Worm (Caenorhabditis elegans) whole organism, L4 larva: ENCODE results near the gene pqn-80.

Experiments used
- D1046.2 ChIP-seq: fragments of 200-800 bp; sonication (Bioruptor generic); IDR thresholded peaks from 2 replicates; pipeline ENCODE4 v1.3.6; 2022; ENCODE audit warnings: missing genetic modification characterization, missing compliant biosample characterization
- R02D3.7 ChIP-seq: fragments of 150-350 bp; sonication (generic microtip); optimal IDR thresholded peaks from 3 replicates; lab custom pipeline; 2014; ENCODE audit warnings: missing biosample characterization, missing genetic modification characterization
- T20F7.1 ChIP-seq: fragments of 200-800 bp; sonication (Bioruptor generic); optimal IDR thresholded peaks from 2 replicates; lab custom pipeline; 2018; ENCODE audit warnings: mild to moderate bottlenecking, missing genetic modification characterization, missing compliant biosample characterization
- T26A8.4 ChIP-seq: fragments of 200-800 bp; sonication (Bioruptor generic); IDR thresholded peaks from 2 replicates; pipeline ENCODE4 v1.3.6; 2022; ENCODE audit warnings: missing genetic modification characterization, missing compliant biosample characterization
- Y105C5A.15 ChIP-seq: fragments of 200-800 bp; sonication (Bioruptor generic); IDR thresholded peaks from 2 replicates; pipeline ENCODE4 v1.3.6; 2022; ENCODE audit warnings: missing genetic modification characterization, missing compliant biosample characterization
- Y48G9A.11 ChIP-seq: fragments of 200-800 bp; sonication (Bioruptor generic); IDR thresholded peaks from 2 replicates; pipeline ENCODE4 v1.3.6; 2022; ENCODE audit warnings: missing genetic modification reagents, missing genetic modification characterization, missing compliant biosample characterization
- Y5F2A.4 ChIP-seq: fragments of 200-800 bp; sonication (Bioruptor generic); optimal IDR thresholded peaks from 2 replicates; lab custom pipeline; 2018; ENCODE audit warnings: mild to moderate bottlenecking, missing genetic modification characterization, missing compliant biosample characterization
- aha-1 ChIP-seq: fragments of 150-350 bp; peaks from one replicate; lab custom pipeline; 2014; ENCODE audit warnings: missing biosample characterization, missing genetic modification characterization
- arid-1 ChIP-seq: fragments of 200-800 bp; sonication (Bioruptor generic); conservative IDR thresholded peaks from 2 replicates; pipeline ENCODE4 v1.3.6; 2022; ENCODE audit warnings: missing genetic modification reagents, missing genetic modification characterization, missing compliant biosample characterization
- ceh-32 ChIP-seq: sonication (generic microtip); optimal IDR thresholded peaks from 2 replicates; lab custom pipeline; 2016; ENCODE audit warnings: mild to moderate bottlenecking, missing genetic modification characterization, missing compliant biosample characterization; ENCODE audit not compliant: poor library complexity
- ceh-44 ChIP-seq: fragments of 200-800 bp; sonication (Bioruptor generic); IDR thresholded peaks from 2 replicates; pipeline ENCODE4 v1.3.6; 2022; ENCODE audit warnings: missing genetic modification reagents, missing genetic modification characterization, missing compliant biosample characterization
- ceh-62 ChIP-seq: sonication (generic microtip); optimal IDR thresholded peaks from 2 replicates; lab custom pipeline; 2017; ENCODE audit warnings: missing biosample characterization, missing genetic modification characterization
- ces-1 ChIP-seq: fragments of 150-350 bp; sonication (generic microtip); optimal IDR thresholded peaks from 4 replicates; lab custom pipeline; 2014; ENCODE audit warnings: missing biosample characterization, missing genetic modification reagents, missing genetic modification characterization
- daf-16 ChIP-seq, 3 experiments: sonication (generic microtip); optimal IDR thresholded peaks; 2 replicates each; lab custom pipeline; 2016 to 2017; ENCODE audit warnings: missing genetic modification characterization in 3 of 3, missing genetic modification reagents in 3 of 3, mild to moderate bottlenecking in 2 of 3, missing compliant biosample characterization in 2 of 3, missing biosample characterization in 1 of 3, moderate library complexity in 1 of 3
- dmd-6 ChIP-seq: fragments of 200-800 bp; sonication (Bioruptor generic); IDR thresholded peaks from 2 replicates; pipeline ENCODE4 v1.3.6; 2022; ENCODE audit warnings: missing genetic modification reagents, missing genetic modification characterization, missing compliant biosample characterization
- dmd-8 ChIP-seq: fragments of 200-800 bp; sonication (Bioruptor generic); IDR thresholded peaks from 2 replicates; pipeline ENCODE4 v1.3.6; 2022; ENCODE audit warnings: missing genetic modification characterization, missing compliant biosample characterization
- dmd-9 ChIP-seq: fragments of 200-800 bp; sonication (Bioruptor generic); IDR thresholded peaks from 2 replicates; pipeline ENCODE4 v1.3.6; 2022; ENCODE audit warnings: missing genetic modification reagents, missing genetic modification characterization, missing compliant biosample characterization
- dpl-1 ChIP-seq: fragments of 150-350 bp; optimal IDR thresholded peaks from 2 replicates; lab custom pipeline; 2014; ENCODE audit warnings: missing biosample characterization, missing genetic modification reagents, missing genetic modification characterization
- egl-43 ChIP-seq: fragments of 200-800 bp; sonication (Bioruptor generic); IDR thresholded peaks from 2 replicates; pipeline ENCODE4 v1.3.6; 2022; ENCODE audit warnings: missing genetic modification reagents, missing genetic modification characterization, missing compliant biosample characterization
- gei-8 ChIP-seq: fragments of 200-800 bp; sonication (Bioruptor generic); optimal IDR thresholded peaks from 2 replicates; lab custom pipeline; 2018; ENCODE audit warnings: mild to moderate bottlenecking, missing genetic modification characterization, missing compliant biosample characterization
- hif-1 ChIP-seq, 2 experiments: sonication (generic microtip); optimal IDR thresholded peaks; 2 replicates each; lab custom pipeline; 2016 to 2017; ENCODE audit warnings: missing compliant biosample characterization in 2 of 2, missing genetic modification characterization in 2 of 2, missing genetic modification reagents in 2 of 2, missing genotype in 2 of 2, mild to moderate bottlenecking in 1 of 2
- hmg-1.1 ChIP-seq: fragments of 200-800 bp; sonication (Bioruptor generic); IDR thresholded peaks from 2 replicates; pipeline ENCODE4 v1.3.6; 2022; ENCODE audit warnings: missing genetic modification reagents, missing genetic modification characterization, missing compliant biosample characterization
- jun-1 ChIP-seq: fragments of 150-350 bp; optimal IDR thresholded peaks from 2 replicates; lab custom pipeline; 2014; ENCODE audit warnings: missing biosample characterization, missing genetic modification reagents, missing genetic modification characterization
- madf-9 ChIP-seq: fragments of 200-800 bp; sonication (Bioruptor generic); conservative IDR thresholded peaks from 2 replicates; pipeline ENCODE4 v1.3.6; 2022; ENCODE audit warnings: missing genetic modification reagents, missing genetic modification characterization, missing compliant biosample characterization
- mep-1 ChIP-seq: fragments of 150-350 bp; sonication (generic microtip); optimal IDR thresholded peaks from 3 replicates; lab custom pipeline; 2014; ENCODE audit warnings: missing biosample characterization, missing genetic modification characterization
- mes-2 ChIP-seq: sonication (generic microtip); optimal IDR thresholded peaks from 2 replicates; lab custom pipeline; 2016; ENCODE audit warnings: missing genotype, mild to moderate bottlenecking, missing genetic modification characterization, missing compliant biosample characterization; ENCODE audit not compliant: poor library complexity, severe bottlenecking
- mxl-2 ChIP-seq: fragments of 200-800 bp; sonication (Bioruptor generic); conservative IDR thresholded peaks from 2 replicates; pipeline ENCODE4 v1.3.6; 2022; ENCODE audit warnings: missing genetic modification reagents, missing genetic modification characterization, missing compliant biosample characterization
- mxl-3 ChIP-seq: fragments of 200-800 bp; sonication (Bioruptor generic); optimal IDR thresholded peaks from 2 replicates; lab custom pipeline; 2018; ENCODE audit warnings: mild to moderate bottlenecking, missing genetic modification characterization, missing compliant biosample characterization
- nhr-102 ChIP-seq: sonication (generic microtip); optimal IDR thresholded peaks from 2 replicates; lab custom pipeline; 2016; ENCODE audit warnings: mild to moderate bottlenecking, missing genetic modification characterization, moderate library complexity, missing compliant biosample characterization
- nhr-11 ChIP-seq: fragments of 150-350 bp; optimal IDR thresholded peaks from 2 replicates; lab custom pipeline; 2014; ENCODE audit warnings: missing biosample characterization, missing genetic modification characterization
- nhr-111 ChIP-seq: fragments of 200-800 bp; sonication (Bioruptor generic); optimal IDR thresholded peaks from 2 replicates; lab custom pipeline; 2018; ENCODE audit warnings: mild to moderate bottlenecking, missing genetic modification characterization, missing compliant biosample characterization
- nhr-41 ChIP-seq: fragments of 200-800 bp; sonication (Bioruptor generic); IDR thresholded peaks from 2 replicates; pipeline ENCODE4 v1.3.6; 2022; ENCODE audit warnings: missing genetic modification reagents, missing genetic modification characterization, missing compliant biosample characterization
- nhr-48 ChIP-seq: sonication (generic microtip); optimal IDR thresholded peaks from 2 replicates; lab custom pipeline; 2016; ENCODE audit warnings: mild to moderate bottlenecking, missing genetic modification characterization, missing compliant biosample characterization
- nhr-6 ChIP-seq: fragments of 150-350 bp; optimal IDR thresholded peaks from 2 replicates; lab custom pipeline; 2014; ENCODE audit warnings: missing biosample characterization, missing genetic modification characterization
- nhr-76 ChIP-seq: fragments of 150-350 bp; optimal IDR thresholded peaks from 2 replicates; lab custom pipeline; 2014; ENCODE audit warnings: missing biosample characterization, missing genetic modification characterization
- nhr-77 ChIP-seq: fragments of 150-350 bp; optimal IDR thresholded peaks from 2 replicates; lab custom pipeline; 2014; ENCODE audit warnings: missing biosample characterization, missing genetic modification characterization
- pha-4 ChIP-seq, 2 experiments: fragments of 150-350 bp in 1 of 2; fragments of 200-800 bp in 1 of 2; sonication (Bioruptor generic) in 1 of 2; IDR thresholded peaks in 1 of 2; optimal IDR thresholded peaks in 1 of 2; 2 replicates each; pipeline versions ENCODE4 v1.3.6 to Lab custom; 2014 to 2022; ENCODE audit warnings: missing genetic modification characterization in 2 of 2, missing genetic modification reagents in 2 of 2, missing biosample characterization in 1 of 2, missing compliant biosample characterization in 1 of 2
- php-3 ChIP-seq: fragments of 200-800 bp; sonication (Bioruptor generic); IDR thresholded peaks from 2 replicates; pipeline ENCODE4 v1.3.6; 2022; ENCODE audit warnings: missing genetic modification reagents, missing genetic modification characterization, missing compliant biosample characterization
- saeg-2 ChIP-seq: fragments of 200-800 bp; sonication (Bioruptor generic); IDR thresholded peaks from 2 replicates; pipeline ENCODE4 v1.3.6; 2022; ENCODE audit warnings: missing genetic modification reagents, missing genetic modification characterization, missing compliant biosample characterization
- snpc-1.2 ChIP-seq: fragments of 200-800 bp; sonication (Bioruptor generic); IDR thresholded peaks from 2 replicates; pipeline ENCODE4 v1.3.6; 2022; ENCODE audit warnings: missing genetic modification reagents, missing genetic modification characterization, missing compliant biosample characterization
- spr-1 ChIP-seq: sonication (generic microtip); optimal IDR thresholded peaks from 2 replicates; lab custom pipeline; 2016; ENCODE audit warnings: mild to moderate bottlenecking, missing genetic modification characterization, missing compliant biosample characterization
- spr-3 ChIP-seq: fragments of 200-800 bp; sonication (Bioruptor generic); optimal IDR thresholded peaks from 2 replicates; lab custom pipeline; 2018; ENCODE audit warnings: mild to moderate bottlenecking, missing genetic modification characterization, missing compliant biosample characterization
- tag-97 ChIP-seq: fragments of 200-800 bp; sonication (Bioruptor generic); IDR thresholded peaks from 2 replicates; pipeline ENCODE4 v1.3.6; 2022; ENCODE audit warnings: missing genetic modification characterization, missing compliant biosample characterization
- tra-1 ChIP-seq: fragments of 200-800 bp; sonication (Bioruptor generic); IDR thresholded peaks from 2 replicates; pipeline ENCODE4 v1.3.6; 2022; ENCODE audit warnings: missing genetic modification reagents, missing genetic modification characterization, missing compliant biosample characterization
- unc-39 ChIP-seq: sonication (generic microtip); optimal IDR thresholded peaks from 2 replicates; lab custom pipeline; 2017; ENCODE audit warnings: missing biosample characterization, missing genetic modification characterization
- vab-7 ChIP-seq: fragments of 200-800 bp; sonication (Bioruptor generic); IDR thresholded peaks from 2 replicates; pipeline ENCODE4 v1.3.6; 2022; ENCODE audit warnings: missing genetic modification reagents, missing genetic modification characterization, missing compliant biosample characterization

Gene pqn-80

ce11 chrIII:12607302-12607701 is 19.1 kb upstream of the pqn-80 start (continued):
- TF ChIP-seq snpc-1.2: no peak

ce11 chrIII:12608220-12608958 is 18.0 kb upstream of the pqn-80 start, which contains the start of gene epc-1:
Gene epc-1, minus strand, starts transcription at chrIII:12608586.
- TF ChIP-seq ceh-62 (tag; lab: Kevin White, UChicago) (no peak), ceh-44 (GFP tag; lab: Robert Waterston, UW) (no peak), egl-43 (GFP tag; lab: Robert Waterston, UW) (peak; percentile 75), mxl-3 (GFP tag; lab: Kevin White, UChicago) (peak; percentile 88), arid-1 (GFP tag; lab: Robert Waterston, UW) (peak; percentile 90), aha-1 (tag; lab: Kevin White, UChicago) (peak; percentile 94), hmg-1.1 (peak; percentile 90), jun-1 (tag; lab: Kevin White, UChicago) (peak; percentile 67), R02D3.7 (no peak), nhr-111 (GFP tag; lab: Kevin White, UChicago) (no peak), nhr-6 (tag; lab: Kevin White, UChicago) (peak; percentile 75), dpl-1 (GFP tag; lab: Kevin White, UChicago) (peak; percentile 76), spr-1 (tag; lab: Kevin White, UChicago) (peak; percentile 83), pha-4 (GFP tag; IDR thresholded peaks at IDR 0.05; lab: Robert Waterston, UW) (peak; percentile 75), pha-4 (tag; optimal IDR thresholded peaks at IDR 0.05; lab: Kevin White, UChicago) (no peak), vab-7 (peak; percentile 47), madf-9 (GFP tag; lab: Robert Waterston, UW) (peak; percentile 66; the same call in 1 of the 2 replicates), unc-39 (tag; lab: Kevin White, UChicago) (no peak), Y48G9A.11 (GFP tag; lab: Robert Waterston, UW) (peak; percentile 67), hif-1 (tag; optimal IDR thresholded peaks at IDR 0.05; lab: Kevin White, UChicago) (peak; percentile 9 to 91), mep-1 (peak; percentile 94), nhr-48 (peak; percentile 80), T26A8.4 (GFP tag; lab: Robert Waterston, UW) (peak; percentile 83), Y105C5A.15 (peak; percentile 61; the same call in 1 of the 2 replicates), nhr-77 (peak; percentile 89), nhr-41 (GFP tag; lab: Robert Waterston, UW) (peak; percentile 44; the same call in 1 of the 2 replicates), ceh-32 (tag; lab: Kevin White, UChicago) (no peak), mes-2 (tag; lab: Kevin White, UChicago) (peak; percentile 83), nhr-11 (tag; lab: Kevin White, UChicago) (peak; percentile 87), saeg-2 (GFP tag; lab: Robert Waterston, UW) (0 out of 2 replicates have a peak, but pooled peaks have one; percentile 23), nhr-76 (no peak), Y5F2A.4 (peak; percentile 92), nhr-102 (tag; lab: Kevin White, UChicago) (peak; percentile 77), mxl-2 (GFP tag; lab: Robert Waterston, UW) (no peak; the same call in 1 of the 2 replicates), tra-1 (peak; percentile 43; the same call in 1 of the 2 replicates), daf-16 (GFP tag; optimal IDR thresholded peaks at IDR 0.05; lab: Kevin White, UChicago) (peak; percentile 58 to 63), daf-16 (tag; optimal IDR thresholded peaks at IDR 0.05; lab: Kevin White, UChicago) (peak; percentile 64), D1046.2 (GFP tag; lab: Robert Waterston, UW) (no peak), spr-3 (GFP tag; lab: Kevin White, UChicago) (peak; percentile 27), ces-1 (GFP tag; lab: Kevin White, UChicago) (no peak), dmd-8 (GFP tag; lab: Robert Waterston, UW) (peak; percentile 44; the same call in 1 of the 2 replicates), php-3 (GFP tag; lab: Robert Waterston, UW) (peak; percentile 33; the same call in 1 of the 2 replicates), dmd-9 (GFP tag; lab: Robert Waterston, UW) (no peak), dmd-6 (GFP tag; lab: Robert Waterston, UW) (peak; percentile 92), gei-8 (GFP tag; lab: Kevin White, UChicago) (peak; percentile 81), tag-97 (no peak), T20F7.1 (GFP tag; lab: Kevin White, UChicago) (peak; percentile 85), snpc-1.2 (no peak)
